Worm (Caenorhabditis elegans) whole organism, young adult: ENCODE results near the gene gly-14.

Experiments used
- B0019.2 ChIP-seq: fragments of 200-800 bp; sonication (Bioruptor generic); conservative IDR thresholded peaks from 2 replicates; pipeline ENCODE4 v1.3.6; 2022; ENCODE audit warnings: missing genetic modification reagents, missing genetic modification characterization, missing compliant biosample characterization
- B0035.1 ChIP-seq: sonication (generic microtip); optimal IDR thresholded peaks from 2 replicates; lab custom pipeline; 2016; ENCODE audit warnings: missing genetic modification characterization, mild to moderate bottlenecking, missing compliant biosample characterization, missing genotype, missing genetic modification reagents
- F10E7.11 ChIP-seq: sonication (generic microtip); optimal IDR thresholded peaks from 2 replicates; lab custom pipeline; 2017; ENCODE audit warnings: mild to moderate bottlenecking, missing genetic modification characterization, moderate library complexity, missing compliant biosample characterization
- F22D6.2 ChIP-seq: sonication (generic microtip); optimal IDR thresholded peaks from 2 replicates; lab custom pipeline; 2016; ENCODE audit warnings: mild to moderate bottlenecking, missing genetic modification characterization, missing compliant biosample characterization
- F23B12.7 ChIP-seq: sonication (generic microtip); optimal IDR thresholded peaks from 2 replicates; lab custom pipeline; 2017; ENCODE audit warnings: missing genetic modification characterization, mild to moderate bottlenecking, missing compliant biosample characterization, antibody characterized with exemption, moderate library complexity; ENCODE audit not compliant: insufficient read depth
- F33H1.4 ChIP-seq: fragments of 200-800 bp; sonication (Bioruptor generic); IDR thresholded peaks from 2 replicates; pipeline ENCODE4 v1.3.6; 2022; ENCODE audit warnings: missing genetic modification reagents, missing genetic modification characterization, missing compliant biosample characterization
- F55B11.4 ChIP-seq: sonication (generic microtip); optimal IDR thresholded peaks from 2 replicates; lab custom pipeline; 2016; ENCODE audit warnings: missing compliant biosample characterization, missing genetic modification characterization, borderline replicate concordance; ENCODE audit not compliant: insufficient read depth
- K12H6.12 ChIP-seq: fragments of 200-800 bp; sonication (Bioruptor generic); optimal IDR thresholded peaks from 2 replicates; lab custom pipeline; 2018; ENCODE audit warnings: mild to moderate bottlenecking, missing genetic modification characterization, missing compliant biosample characterization
- Y79H2A.3 ChIP-seq: fragments of 200-800 bp; sonication (Bioruptor generic); conservative IDR thresholded peaks from 2 replicates; pipeline ENCODE4 v1.3.6; 2022; ENCODE audit warnings: missing genetic modification reagents, missing genetic modification characterization, missing compliant biosample characterization
- aptf-2 ChIP-seq: fragments of 200-800 bp; sonication (Bioruptor generic); conservative IDR thresholded peaks from 2 replicates; pipeline ENCODE4 v1.3.6; 2022; ENCODE audit warnings: missing genetic modification reagents, missing genetic modification characterization, missing compliant biosample characterization
- attf-5 ChIP-seq: fragments of 200-800 bp; sonication (Bioruptor generic); optimal IDR thresholded peaks from 2 replicates; lab custom pipeline; 2018; ENCODE audit warnings: mild to moderate bottlenecking, missing genetic modification characterization, missing compliant biosample characterization
- attf-6 ChIP-seq: fragments of 200-800 bp; sonication (Bioruptor generic); IDR thresholded peaks from 2 replicates; pipeline ENCODE4 v1.3.6; 2022; ENCODE audit warnings: missing genetic modification reagents, missing genetic modification characterization, missing compliant biosample characterization
- ccch-3 ChIP-seq: fragments of 200-800 bp; sonication (Bioruptor generic); optimal IDR thresholded peaks from 2 replicates; lab custom pipeline; 2018; ENCODE audit warnings: mild to moderate bottlenecking, missing genetic modification characterization, missing compliant biosample characterization
- cebp-1 ChIP-seq, 2 experiments: fragments of 200-800 bp in 1 of 2; sonication (Bioruptor generic) in 1 of 2; sonication (generic microtip) in 1 of 2; IDR thresholded peaks in 1 of 2; optimal IDR thresholded peaks in 1 of 2; 2 replicates each; pipeline versions ENCODE4 v1.3.6 to Lab custom; 2017 to 2022; ENCODE audit warnings: missing compliant biosample characterization in 2 of 2, missing genetic modification characterization in 2 of 2, mild to moderate bottlenecking in 1 of 2, missing genetic modification reagents in 1 of 2, moderate library complexity in 1 of 2
- cebp-2 ChIP-seq: fragments of 200-800 bp; sonication (Bioruptor generic); IDR thresholded peaks from 2 replicates; pipeline ENCODE4 v1.3.6; 2022; ENCODE audit warnings: missing genetic modification characterization, missing compliant biosample characterization
- ceh-100 ChIP-seq: fragments of 200-800 bp; sonication (Bioruptor generic); IDR thresholded peaks from 2 replicates; pipeline ENCODE4 v1.3.6; 2022; ENCODE audit warnings: missing genetic modification reagents, missing genetic modification characterization, missing compliant biosample characterization
- ceh-27 ChIP-seq: fragments of 200-800 bp; sonication (Bioruptor generic); optimal IDR thresholded peaks from 2 replicates; lab custom pipeline; 2018; ENCODE audit warnings: mild to moderate bottlenecking, missing genetic modification characterization, moderate library complexity, missing compliant biosample characterization
- ceh-40 ChIP-seq: fragments of 200-800 bp; sonication (Bioruptor generic); IDR thresholded peaks from 2 replicates; pipeline ENCODE4 v1.3.6; 2022; ENCODE audit warnings: missing genetic modification characterization, missing compliant biosample characterization
- ceh-58 ChIP-seq: fragments of 200-800 bp; sonication (Bioruptor generic); IDR thresholded peaks from 2 replicates; pipeline ENCODE4 v1.3.6; 2022; ENCODE audit warnings: missing genetic modification characterization, missing compliant biosample characterization
- dox-1 ChIP-seq: fragments of 200-800 bp; sonication (Bioruptor generic); IDR thresholded peaks from 2 replicates; pipeline ENCODE4 v1.3.6; 2022; ENCODE audit warnings: missing genetic modification reagents, missing genetic modification characterization, missing compliant biosample characterization
- efl-1 ChIP-seq: fragments of 150-350 bp; optimal IDR thresholded peaks from 2 replicates; lab custom pipeline; 2014; ENCODE audit warnings: missing biosample characterization, missing genetic modification reagents, missing genetic modification characterization
- ets-4 ChIP-seq: fragments of 200-800 bp; sonication (Bioruptor generic); optimal IDR thresholded peaks from 2 replicates; lab custom pipeline; 2018; ENCODE audit warnings: mild to moderate bottlenecking, missing genetic modification characterization, missing compliant biosample characterization
- hlh-26 ChIP-seq: fragments of 200-800 bp; sonication (Bioruptor generic); conservative IDR thresholded peaks from 2 replicates; pipeline ENCODE4 v1.3.6; 2022; ENCODE audit warnings: missing genetic modification reagents, missing genetic modification characterization, missing compliant biosample characterization
- hrde-1 ChIP-seq: sonication (generic microtip); optimal IDR thresholded peaks from 2 replicates; lab custom pipeline; 2016; ENCODE audit warnings: missing genetic modification characterization, mild to moderate bottlenecking, missing compliant biosample characterization, moderate library complexity, missing genotype, missing genetic modification reagents, borderline replicate concordance
- lag-1 ChIP-seq: fragments of 200-800 bp; sonication (Bioruptor generic); IDR thresholded peaks from 2 replicates; pipeline ENCODE4 v1.3.6; 2022; ENCODE audit warnings: missing genetic modification reagents, missing genetic modification characterization, missing compliant biosample characterization
- lin-35 ChIP-seq, 3 experiments: fragments of 150-350 bp in 2 of 3; sonication (generic microtip) in 1 of 3; optimal IDR thresholded peaks; 2 replicates each; lab custom pipeline; 2014 to 2018; ENCODE audit warnings: missing biosample characterization in 3 of 3, missing genetic modification characterization in 3 of 3, missing genetic modification reagents in 3 of 3
- lin-40 ChIP-seq: sonication (generic microtip); optimal IDR thresholded peaks from 2 replicates; lab custom pipeline; 2016; ENCODE audit warnings: missing genetic modification characterization, mild to moderate bottlenecking, missing compliant biosample characterization, missing genotype, missing genetic modification reagents
- lin-54 ChIP-seq: fragments of 200-800 bp; sonication (Bioruptor generic); optimal IDR thresholded peaks from 2 replicates; lab custom pipeline; 2018; ENCODE audit warnings: mild to moderate bottlenecking, missing genetic modification characterization, missing compliant biosample characterization
- lir-1 ChIP-seq: fragments of 200-800 bp; sonication (Bioruptor generic); conservative IDR thresholded peaks from 2 replicates; pipeline ENCODE4 v1.3.6; 2022; ENCODE audit warnings: missing genetic modification reagents, missing genetic modification characterization, missing compliant biosample characterization
- lsl-1 ChIP-seq: fragments of 200-800 bp; sonication (Bioruptor generic); optimal IDR thresholded peaks from 2 replicates; lab custom pipeline; 2018; ENCODE audit warnings: mild to moderate bottlenecking, missing genetic modification characterization, moderate library complexity, missing compliant biosample characterization
- lsy-27 ChIP-seq: sonication (generic microtip); optimal IDR thresholded peaks from 2 replicates; lab custom pipeline; 2017; ENCODE audit warnings: missing genetic modification characterization, mild to moderate bottlenecking, missing compliant biosample characterization, antibody characterized with exemption, missing genotype, borderline replicate concordance; ENCODE audit not compliant: insufficient read depth
- madf-10 ChIP-seq: sonication (generic microtip); optimal IDR thresholded peaks from 2 replicates; lab custom pipeline; 2016; ENCODE audit warnings: mild to moderate bottlenecking, missing genetic modification characterization, missing compliant biosample characterization
- madf-6 ChIP-seq: fragments of 200-800 bp; sonication (Bioruptor generic); IDR thresholded peaks from 2 replicates; pipeline ENCODE4 v1.3.6; 2022; ENCODE audit warnings: missing genetic modification reagents, missing genetic modification characterization, missing compliant biosample characterization
- mcd-1 ChIP-seq: fragments of 200-800 bp; sonication (Bioruptor generic); IDR thresholded peaks from 2 replicates; pipeline ENCODE4 v1.3.6; 2022; ENCODE audit warnings: missing genetic modification reagents, missing genetic modification characterization, missing compliant biosample characterization
- mes-4 ChIP-seq: sonication (generic microtip); optimal IDR thresholded peaks from 2 replicates; lab custom pipeline; 2016; ENCODE audit warnings: missing genotype, missing genetic modification characterization, missing compliant biosample characterization
- nfya-1 ChIP-seq: sonication (generic microtip); optimal IDR thresholded peaks from 2 replicates; lab custom pipeline; 2017; ENCODE audit warnings: antibody characterized with exemption, missing compliant biosample characterization, missing genetic modification characterization, borderline replicate concordance; ENCODE audit not compliant: insufficient read depth
- nhr-27 ChIP-seq: fragments of 200-800 bp; sonication (Bioruptor generic); optimal IDR thresholded peaks from 2 replicates; lab custom pipeline; 2018; ENCODE audit warnings: mild to moderate bottlenecking, missing genetic modification characterization, moderate library complexity, missing compliant biosample characterization
- snpc-1.3 ChIP-seq: sonication (generic microtip); optimal IDR thresholded peaks from 2 replicates; lab custom pipeline; 2017; ENCODE audit warnings: missing genetic modification characterization, mild to moderate bottlenecking, missing compliant biosample characterization, antibody characterized with exemption, moderate library complexity, missing genotype, missing genetic modification reagents; ENCODE audit not compliant: insufficient read depth
- tbp1 ChIP-seq: fragments of 200-800 bp; sonication (Bioruptor generic); optimal IDR thresholded peaks from 2 replicates; lab custom pipeline; 2018; ENCODE audit warnings: mild to moderate bottlenecking, missing genetic modification characterization, missing compliant biosample characterization
- zim-3 ChIP-seq: sonication (generic microtip); optimal IDR thresholded peaks from 2 replicates; lab custom pipeline; 2017; ENCODE audit warnings: mild to moderate bottlenecking, missing genetic modification characterization, moderate library complexity, missing compliant biosample characterization
- ztf-22 ChIP-seq: fragments of 200-800 bp; sonication (Bioruptor generic); optimal IDR thresholded peaks from 2 replicates; lab custom pipeline; 2018; ENCODE audit warnings: mild to moderate bottlenecking, missing genetic modification characterization, moderate library complexity, missing compliant biosample characterization
- ztf-25 ChIP-seq: fragments of 200-800 bp; sonication (Bioruptor generic); IDR thresholded peaks from 2 replicates; pipeline ENCODE4 v1.3.6; 2022; ENCODE audit warnings: missing genetic modification reagents, missing genetic modification characterization, missing compliant biosample characterization
- ztf-26 ChIP-seq: sonication (generic microtip); optimal IDR thresholded peaks from 2 replicates; lab custom pipeline; 2017; ENCODE audit warnings: missing genetic modification characterization, missing compliant biosample characterization
- ztf-6 ChIP-seq: fragments of 200-800 bp; sonication (Bioruptor generic); IDR thresholded peaks from 2 replicates; pipeline ENCODE4 v1.3.6; 2022; ENCODE audit warnings: missing genetic modification reagents, missing genetic modification characterization, missing compliant biosample characterization

The gly-14 gene

ce11 chrIII:3540424-3540823 lies 47.4 kb upstream of the gly-14 start:
- TF ChIP-seq efl-1 (GFP tag; lab: Kevin White, UChicago) (peak; percentile 5), snpc-1.3 (no peak), F22D6.2 (no peak), madf-10 (tag; lab: Kevin White, UChicago) (peak; percentile 17), F33H1.4 (GFP tag; lab: Robert Waterston, UW) (peak; percentile 45; the same call in 1 of the 2 replicates), lsl-1 (GFP tag; lab: Kevin White, UChicago) (peak; percentile 52), ceh-100 (GFP tag; lab: Robert Waterston, UW) (peak; percentile 97), madf-6 (GFP tag; lab: Robert Waterston, UW) (no peak), ztf-26 (tag; lab: Kevin White, UChicago) (peak; percentile 15), attf-5 (peak; percentile 75), ceh-40 (no peak), lag-1 (GFP tag; lab: Robert Waterston, UW) (no peak), B0035.1 (tag; lab: Kevin White, UChicago) (no peak), F23B12.7 (tag; lab: Kevin White, UChicago) (peak; percentile 2), ccch-3 (GFP tag; lab: Kevin White, UChicago) (no peak), lin-40 (tag; lab: Kevin White, UChicago) (peak; percentile 19), hrde-1 (tag; lab: Kevin White, UChicago) (no peak), ztf-6 (GFP tag; lab: Robert Waterston, UW) (no peak), lin-35 (GFP tag; optimal IDR thresholded peaks at IDR 0.05; lab: Kevin White, UChicago) (no peak), hlh-26 (no peak), aptf-2 (GFP tag; lab: Robert Waterston, UW) (no peak), ets-4 (no peak), K12H6.12 (peak; percentile 30), lin-54 (GFP tag; lab: Kevin White, UChicago) (peak; percentile 31), ztf-22 (GFP tag; lab: Kevin White, UChicago) (no peak), cebp-2 (GFP tag; lab: Robert Waterston, UW) (no peak), lir-1 (GFP tag; lab: Robert Waterston, UW) (no peak), tbp1 (GFP tag; lab: Kevin White, UChicago) (peak; percentile 31), lsy-27 (tag; lab: Kevin White, UChicago) (no peak), cebp-1 (GFP tag; IDR thresholded peaks at IDR 0.05; lab: Robert Waterston, UW) (no peak), cebp-1 (tag; optimal IDR thresholded peaks at IDR 0.05; lab: Kevin White, UChicago) (peak; percentile 41), ceh-58 (GFP tag; lab: Robert Waterston, UW) (no peak), nfya-1 (no peak), mcd-1 (GFP tag; lab: Robert Waterston, UW) (peak; percentile 86), F10E7.11 (tag; lab: Kevin White, UChicago) (no peak), F55B11.4 (tag; lab: Kevin White, UChicago) (no peak), Y79H2A.3 (GFP tag; lab: Robert Waterston, UW) (no peak), zim-3 (no peak), mes-4 (no peak), B0019.2 (0 out of 2 replicates have a peak, but pooled peaks have one; percentile 32), ceh-27 (GFP tag; lab: Kevin White, UChicago) (peak; percentile 24), dox-1 (GFP tag; lab: Robert Waterston, UW) (0 out of 2 replicates have a peak, but pooled peaks have one; percentile 28), nhr-27 (no peak), ztf-25 (GFP tag; lab: Robert Waterston, UW) (no peak), attf-6 (GFP tag; lab: Robert Waterston, UW) (no peak)
